Fruit fly (Drosophila melanogaster): ENCODE measurements around the gene mgl.
A peak's percentile ranks its signal among the peaks of the same experiment; 100 is the strongest.

Gene mgl

DNA sequence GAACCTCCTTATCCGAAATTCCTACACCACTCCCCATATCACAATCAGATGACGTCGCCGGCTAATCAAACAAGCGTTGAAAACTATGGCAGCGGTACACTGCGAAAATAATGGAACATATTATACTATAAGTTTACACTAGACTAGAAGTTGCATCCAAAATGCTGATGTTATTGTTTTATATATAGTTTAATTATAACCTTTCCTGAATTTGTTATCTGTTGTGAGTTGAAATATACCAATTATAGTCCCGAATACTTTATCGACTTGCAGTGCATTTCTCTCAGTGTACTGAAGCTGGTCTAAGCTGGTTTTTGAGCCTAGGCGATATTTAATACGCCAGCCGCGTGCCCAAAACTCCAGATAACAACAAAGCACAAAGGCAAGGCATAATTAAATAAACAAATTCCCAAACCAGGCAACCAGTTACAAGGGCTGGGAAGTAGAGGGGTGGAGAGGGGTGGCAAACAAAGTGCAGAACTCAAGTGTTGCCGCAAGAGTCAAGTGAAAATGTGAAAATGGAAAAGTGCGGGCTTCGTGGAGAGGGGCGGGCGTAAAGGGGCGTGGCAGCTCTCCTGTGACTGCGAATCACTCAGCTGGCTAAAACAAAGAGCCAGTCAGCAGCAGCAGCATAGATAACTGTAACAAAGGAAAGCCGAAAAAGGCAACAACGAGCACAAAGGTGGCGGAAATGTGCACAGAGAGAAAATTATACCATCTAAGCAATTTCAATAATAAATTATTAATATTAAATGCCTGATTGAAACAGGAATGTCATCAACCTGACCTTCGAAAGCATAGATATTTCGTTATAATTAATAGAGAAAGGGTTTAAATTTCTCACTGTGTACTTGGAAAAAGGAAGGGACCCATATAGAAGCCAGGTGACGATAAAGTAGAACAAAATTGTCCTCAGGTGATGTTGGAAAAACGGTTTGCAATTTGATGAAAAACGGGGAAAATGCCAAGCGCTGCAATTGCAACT lies 147.5 kb downstream of the mgl start (continued):
- TF ChIP-seq CG13296 (GFP tag; optimal IDR thresholded peaks at IDR 0.05) (peak; percentile 85), tll (GFP tag; optimal IDR thresholded peaks at IDR 0.05) (no peak), salm (tag; optimal IDR thresholded peaks at IDR 0.05) (peak; percentile 72), CG9609 (GFP tag; optimal IDR thresholded peaks at IDR 0.05) (peak; percentile 35), CG31224 (GFP tag; IDR thresholded peaks at IDR 0.05) (peak; percentile 68), CG18476 (GFP tag; optimal IDR thresholded peaks at IDR 0.05) (peak; percentile 76), CG12391 (tag; optimal IDR thresholded peaks at IDR 0.05) (peak; percentile 83), en (GFP tag; optimal IDR thresholded peaks at IDR 0.05) (peak; percentile 17), stc (GFP tag; IDR thresholded peaks at IDR 0.05) (peak; percentile 81), Hsf (GFP tag; optimal IDR thresholded peaks at IDR 0.05) (peak; percentile 76), CG3281 (GFP tag; optimal IDR thresholded peaks at IDR 0.05) (peak; percentile 91), Atf-2 (GFP tag; optimal IDR thresholded peaks at IDR 0.05) (peak; percentile 34), kah (GFP tag; optimal IDR thresholded peaks at IDR 0.05) (peak; percentile 47), Opbp (GFP tag; IDR thresholded peaks at IDR 0.05; ENCODE audit: partially characterized antibody) (no peak), CG9797 (GFP tag; optimal IDR thresholded peaks at IDR 0.05) (no peak), CG9215 (GFP tag; IDR thresholded peaks at IDR 0.05) (peak; percentile 72), CG10147 (GFP tag; optimal IDR thresholded peaks at IDR 0.05) (peak; percentile 89), sr (GFP tag; IDR thresholded peaks at IDR 0.05) (no peak), sima (GFP tag; optimal IDR thresholded peaks at IDR 0.05) (no peak), cg (GFP tag; optimal IDR thresholded peaks at IDR 0.05) (no peak), ERR (GFP tag; optimal IDR thresholded peaks at IDR 0.05) (peak; percentile 39), CG13287 (GFP tag; IDR thresholded peaks at IDR 0.05; ENCODE audit: partially characterized antibody) (no peak), Nf-YB (GFP tag; optimal IDR thresholded peaks at IDR 0.05) (peak; percentile 61), NfI (GFP tag; optimal IDR thresholded peaks at IDR 0.05) (peak; percentile 80), Rx (GFP tag; IDR thresholded peaks at IDR 0.05) (peak; percentile 73), pfk (GFP tag; optimal IDR thresholded peaks at IDR 0.05) (no peak), D (optimal IDR thresholded peaks at IDR 0.05) (no peak), D (GFP tag; optimal IDR thresholded peaks at IDR 0.05) (peak; percentile 69), CG17912 (GFP tag; optimal IDR thresholded peaks at IDR 0.05) (no peak), CG11695 (GFP tag; IDR thresholded peaks at IDR 0.05) (peak; percentile 84), CG2116 (GFP tag; optimal IDR thresholded peaks at IDR 0.05) (peak; percentile 4), CG16779 (GFP tag; IDR thresholded peaks at IDR 0.05) (no peak), Sox102F (GFP tag; optimal IDR thresholded peaks at IDR 0.05) (peak; percentile 88), CG10959 (GFP tag; IDR thresholded peaks at IDR 0.05) (peak; percentile 43), CG31365 (tag; optimal IDR thresholded peaks at IDR 0.05) (peak; percentile 70), CG15696 (tag; optimal IDR thresholded peaks at IDR 0.05) (peak; percentile 57), Fer1 (GFP tag; optimal IDR thresholded peaks at IDR 0.05) (peak; percentile 90), CG32532 (GFP tag; IDR thresholded peaks at IDR 0.05) (peak; percentile 89), CG3995 (GFP tag; optimal IDR thresholded peaks at IDR 0.05) (peak; percentile 48), inv (GFP tag; IDR thresholded peaks at IDR 0.05; ENCODE audit: partially characterized antibody) (no peak), CG11696 (GFP tag; IDR thresholded peaks at IDR 0.05) (peak; percentile 32; the same call in 1 of the 2 replicates), fru (optimal IDR thresholded peaks at IDR 0.05) (no peak), ftz-f1 (GFP tag; optimal IDR thresholded peaks at IDR 0.05) (peak; percentile 4), CG17385 (GFP tag; optimal IDR thresholded peaks at IDR 0.05) (peak; percentile 81), hbn (GFP tag; IDR thresholded peaks at IDR 0.05; ENCODE audit: partially characterized antibody) (no peak), tio (GFP tag; optimal IDR thresholded peaks at IDR 0.05) (peak; percentile 55), tx (GFP tag; optimal IDR thresholded peaks at IDR 0.05) (peak; percentile 47), CG14667 (GFP tag; IDR thresholded peaks at IDR 0.05) (peak; percentile 50), CG8478 (optimal IDR thresholded peaks at IDR 0.05) (no peak)

All from whole organism, embryonic.